Fruit fly (Drosophila melanogaster) whole organism, larva: ENCODE data around the gene Ube4A.

ENCODE experiments used
- noc ChIP-seq: fragments of 200-800 bp; sonication (Bioruptor generic); optimal IDR thresholded peaks from 3 replicates; lab custom pipeline; 2019; ENCODE audit warnings: missing biosample characterization, mild to moderate bottlenecking, missing genetic modification characterization, moderate library complexity

Gene Ube4A

DNA sequence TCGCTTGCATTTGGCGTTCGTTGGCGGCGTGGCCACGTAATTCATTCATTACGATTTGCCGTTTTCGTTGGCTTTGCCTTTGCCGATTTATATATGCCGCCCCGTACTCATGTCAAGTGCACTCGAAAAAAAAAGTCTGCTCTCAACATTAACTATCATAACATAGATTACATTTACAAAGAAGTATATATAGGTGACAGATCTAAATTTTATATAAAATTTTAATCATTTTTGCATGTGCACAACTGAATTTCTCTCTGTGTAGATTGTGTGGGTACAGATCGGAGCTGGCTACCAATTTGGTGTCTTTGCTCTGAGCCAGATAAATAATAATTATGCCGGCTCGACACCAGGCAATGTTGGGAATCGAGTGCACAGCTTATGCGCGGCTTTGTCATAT lies 40.1 kb downstream of the Ube4A start:
- no peak for TF ChIP-seq noc (tag; lab: Kevin White, UChicago)

dm6 chr2L:6700742-6701141 lies 42.4 kb downstream of the Ube4A start:
- TF ChIP-seq noc (tag; lab: Kevin White, UChicago), result no peak

dm6 chr2L:6701409-6702199 lies 43.3 kb downstream of the Ube4A start:
- no peak for TF ChIP-seq noc (tag; lab: Kevin White, UChicago)

DNA sequence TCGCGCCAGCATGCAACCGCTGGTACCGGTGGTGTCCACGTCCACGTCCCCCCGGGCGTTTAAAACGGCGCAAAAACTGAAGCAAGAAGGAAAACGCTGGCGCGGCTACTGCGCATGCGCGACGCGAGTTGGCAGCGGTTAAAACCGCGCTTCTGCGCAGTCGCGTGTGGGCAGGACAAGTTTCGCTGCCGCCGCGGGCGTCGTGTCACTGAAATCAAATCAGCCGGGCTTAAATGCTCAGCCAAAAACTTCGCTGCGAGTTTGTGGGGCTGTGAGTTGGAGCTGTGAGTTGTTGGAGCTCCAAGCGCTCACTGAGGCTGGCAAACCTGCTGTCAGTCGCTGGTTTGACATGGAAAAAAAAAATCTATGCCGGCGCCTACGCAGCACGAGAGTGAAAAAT lies 46.8 kb downstream of the Ube4A start:
- no peak for TF ChIP-seq noc (tag; lab: Kevin White, UChicago)

- no peak for TF ChIP-seq noc (tag; lab: Kevin White, UChicago)
Measured at dm6 chr2L:6706368-6706919, 48.1 kb downstream of the Ube4A start.

- no peak for TF ChIP-seq noc (tag; lab: Kevin White, UChicago)
Measured at dm6 chr2L:6708997-6709662, 50.8 kb downstream of the Ube4A start, which contains the start of gene Tsp. Gene Tsp (minus strand): TSS chr2L:6709086.
